Worm (Caenorhabditis elegans): ENCODE results near the gene F54F12.1.

The F54F12.1 gene

DNA sequence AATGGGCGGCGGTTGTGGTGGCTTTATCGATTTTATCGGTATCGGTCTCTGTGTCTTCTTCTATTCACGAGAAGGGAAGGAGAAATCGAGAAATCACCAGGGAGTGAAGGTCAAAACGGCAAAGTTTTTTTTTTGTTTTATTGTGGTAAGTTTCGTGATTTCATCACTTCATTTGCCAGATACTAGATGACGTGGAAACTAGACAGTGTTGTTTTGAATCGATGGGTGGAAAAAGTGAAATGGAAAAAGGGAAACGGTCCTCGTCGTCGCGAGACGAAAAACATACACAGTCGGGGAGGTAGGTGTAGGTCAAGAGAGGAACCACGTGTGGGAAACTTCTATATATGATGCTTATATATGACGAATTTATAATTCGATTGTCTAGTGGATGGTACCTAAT, 45.8 kb upstream of the F54F12.1 start (continued):
- TF ChIP-seq skn-1 (tag; optimal IDR thresholded peaks at IDR 0.05) (no peak), C34B4.2 (tag; optimal IDR thresholded peaks at IDR 0.05) (no peak), dsc-1 (tag; optimal IDR thresholded peaks at IDR 0.05) (no peak), sptf-1 (tag; optimal IDR thresholded peaks at IDR 0.05) (no peak), C04F5.9 (tag; optimal IDR thresholded peaks at IDR 0.05) (no peak), blmp-1 (tag; optimal IDR thresholded peaks at IDR 0.05) (peak; percentile 98), ceh-63 (GFP tag; optimal IDR thresholded peaks at IDR 0.05) (no peak), unc-86 (tag; optimal IDR thresholded peaks at IDR 0.05) (no peak), nhr-12 (tag; optimal IDR thresholded peaks at IDR 0.05) (no peak), ceh-90 (tag; optimal IDR thresholded peaks at IDR 0.05) (no peak), nhr-84 (tag; optimal IDR thresholded peaks at IDR 0.05) (no peak), tbx-2 (tag; optimal IDR thresholded peaks at IDR 0.05) (peak; percentile 8), nhr-47 (tag; optimal IDR thresholded peaks at IDR 0.05) (no peak), xbp-1 (tag; optimal IDR thresholded peaks at IDR 0.05) (no peak), hpl-2 (GFP tag; optimal IDR thresholded peaks at IDR 0.05) (no peak), grh-1 (GFP tag; IDR thresholded peaks at IDR 0.05) (no peak), hlh-17 (GFP tag; optimal IDR thresholded peaks at IDR 0.05; ENCODE audit: borderline replicate concordance) (no peak), hlh-4 (tag; optimal IDR thresholded peaks at IDR 0.05) (no peak), ztf-11 (tag; optimal IDR thresholded peaks at IDR 0.05) (no peak), nhr-71 (tag; optimal IDR thresholded peaks at IDR 0.05) (peak; percentile 39), lin-35 (GFP tag; optimal IDR thresholded peaks at IDR 0.05) (peak in 1 of 2 experiments; percentile 43), lin-15B (tag; optimal IDR thresholded peaks at IDR 0.05) (no peak)

DNA sequence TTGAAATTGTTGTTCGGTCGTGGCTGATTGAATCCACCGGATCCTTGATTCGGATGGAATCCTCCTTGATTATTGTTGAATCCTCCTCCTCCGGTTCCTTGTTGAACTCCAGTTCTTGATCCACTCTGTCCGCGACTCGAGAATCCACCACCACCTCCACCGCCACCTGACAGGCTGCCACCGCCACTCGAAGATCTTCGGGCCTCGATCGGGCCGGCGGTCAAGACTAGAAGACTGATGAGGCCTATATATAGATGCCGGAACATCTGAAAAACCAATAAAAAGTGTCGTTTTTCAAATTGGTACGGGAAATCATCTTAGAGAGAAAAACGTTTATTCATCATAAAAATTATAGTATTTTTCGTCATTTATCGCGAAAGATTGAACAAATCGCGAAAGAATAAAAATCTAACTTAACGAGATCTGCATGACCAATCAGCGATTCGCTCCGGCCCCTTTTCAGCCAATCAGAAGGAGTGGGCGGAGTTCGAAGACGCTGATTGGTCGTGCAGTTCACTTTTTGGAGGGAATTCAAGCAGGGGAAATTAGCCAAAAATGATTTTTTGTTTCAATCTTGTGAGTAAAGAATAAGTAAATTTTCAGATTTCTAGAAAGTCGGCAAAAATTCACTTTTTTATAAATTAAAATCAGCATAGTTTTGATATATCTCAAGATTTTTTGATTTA, 44.1 kb upstream of the F54F12.1 start, which contains the start of gene pqn-83:
Gene pqn-83 (minus strand): TSS at position 272 of the 686 bp plus-strand sequence.
- TF ChIP-seq unc-30 (tag; optimal IDR thresholded peaks at IDR 0.05) (no peak), C04F5.9 (tag; optimal IDR thresholded peaks at IDR 0.05) (no peak), sox-4 (tag; optimal IDR thresholded peaks at IDR 0.05) (no peak), ceh-82 (tag; optimal IDR thresholded peaks at IDR 0.05) (no peak), Y116A8C.19 (tag; optimal IDR thresholded peaks at IDR 0.05; ENCODE audit: borderline replicate concordance) (no peak), unc-130 (tag; optimal IDR thresholded peaks at IDR 0.05) (no peak), jun-1 (tag; optimal IDR thresholded peaks at IDR 0.05) (no peak), snu-23 (GFP tag; optimal IDR thresholded peaks at IDR 0.05) (no peak), nhr-76 (tag; optimal IDR thresholded peaks at IDR 0.05) (no peak), xbp-1 (tag; optimal IDR thresholded peaks at IDR 0.05) (no peak)

DNA sequence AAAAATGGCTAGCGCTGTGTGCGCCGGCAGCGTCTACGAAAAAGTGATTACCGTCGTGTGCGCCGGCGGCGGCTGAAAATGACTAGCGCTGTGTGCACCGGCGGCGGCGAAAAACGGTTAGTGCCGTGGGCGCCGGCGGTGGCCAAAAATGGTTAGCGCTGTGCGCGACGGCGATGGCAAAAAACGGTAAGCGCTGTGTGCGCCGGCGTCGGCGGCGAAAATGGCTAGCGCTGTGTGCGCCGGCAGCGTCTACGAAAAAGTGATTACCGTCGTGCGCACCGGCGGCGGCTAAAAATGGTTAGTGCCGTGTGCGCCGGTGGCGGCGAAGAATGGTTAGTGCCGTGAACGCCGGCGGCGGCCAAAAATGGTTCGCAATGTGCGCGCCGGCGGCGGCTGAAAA, 37.1 kb upstream of the F54F12.1 start:
- TF ChIP-seq lin-13 (GFP tag; optimal IDR thresholded peaks at IDR 0.05), result no peak
- no peak for TF ChIP-seq pqm-1 (tag; optimal IDR thresholded peaks at IDR 0.05)
- no peak for TF ChIP-seq hlh-4 (tag; optimal IDR thresholded peaks at IDR 0.05)
- TF ChIP-seq xbp-1 (tag; optimal IDR thresholded peaks at IDR 0.05), result no peak
- TF ChIP-seq nhr-76 (tag; optimal IDR thresholded peaks at IDR 0.05), result no peak
- TF ChIP-seq C04F5.9 (tag; optimal IDR thresholded peaks at IDR 0.05), result no peak
- TF ChIP-seq nhr-19 (GFP tag; conservative IDR thresholded peaks at IDR 0.05), result no peak
- no peak for TF ChIP-seq efl-3 (GFP tag; optimal IDR thresholded peaks at IDR 0.05)

DNA sequence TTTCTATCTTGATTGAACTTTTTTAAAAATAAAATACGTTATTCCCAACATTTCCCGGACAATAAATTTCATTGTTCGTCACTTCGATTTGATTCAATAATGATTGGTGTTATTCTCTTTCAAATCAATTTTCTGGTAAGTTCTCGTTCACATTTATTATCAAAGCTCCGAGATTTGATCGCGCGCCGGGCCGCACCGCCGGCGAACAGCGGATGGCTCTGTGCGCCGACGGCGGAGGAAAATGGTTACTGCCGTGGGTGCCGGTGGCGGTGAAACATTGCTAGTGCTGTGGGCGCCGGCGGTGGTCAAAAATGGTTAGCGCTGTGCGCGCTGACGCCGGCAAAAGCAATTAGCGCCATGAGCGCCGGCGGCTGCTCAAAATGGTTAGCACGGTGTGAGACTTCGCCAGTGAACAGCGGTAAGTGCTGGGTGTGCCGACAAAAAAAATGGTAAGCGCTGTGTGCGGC, 35.9 kb upstream of the F54F12.1 start, which contains the start of gene Y39E4B.13:
Gene Y39E4B.13 (plus strand): TSS at position 51 of the 467 bp plus-strand sequence.
- TF ChIP-seq fkh-10 (GFP tag; optimal IDR thresholded peaks at IDR 0.05), result no peak
- no peak for TF ChIP-seq mab-9 (GFP tag; IDR thresholded peaks at IDR 0.05)
- no peak for TF ChIP-seq ceh-90 (tag; optimal IDR thresholded peaks at IDR 0.05)
- TF ChIP-seq ces-1 (GFP tag; optimal IDR thresholded peaks at IDR 0.05), result no peak
- TF ChIP-seq nhr-11 (tag; optimal IDR thresholded peaks at IDR 0.05), result no peak
- no peak for TF ChIP-seq lir-3 (tag; optimal IDR thresholded peaks at IDR 0.05; ENCODE audit: poor library complexity)
- TF ChIP-seq vab-15 (tag; optimal IDR thresholded peaks at IDR 0.05), result no peak
- no peak for TF ChIP-seq ceh-63 (GFP tag; optimal IDR thresholded peaks at IDR 0.05)
- TF ChIP-seq dsc-1 (tag; optimal IDR thresholded peaks at IDR 0.05), result no peak
- TF ChIP-seq mef-2 (tag; optimal IDR thresholded peaks at IDR 0.05), result no peak

Measured in whole organism, L1 larva.